Worm (Caenorhabditis elegans) whole organism, L4/young adult: ENCODE measurements around the gene nhr-235.

ENCODE experiments used
- W03F9.2 ChIP-seq: fragments of 150-350 bp; optimal IDR thresholded peaks from 2 replicates; lab custom pipeline; 2014; ENCODE audit warnings: missing biosample characterization, missing genetic modification characterization
- dao-5 ChIP-seq: sonication (generic microtip); optimal IDR thresholded peaks from 2 replicates; lab custom pipeline; 2016; ENCODE audit warnings: missing genotype, missing genetic modification characterization, moderate library complexity, missing compliant biosample characterization
- him-1 ChIP-seq: sonication (generic microtip); optimal IDR thresholded peaks from 2 replicates; lab custom pipeline; 2016; ENCODE audit warnings: missing genotype, missing genetic modification reagents, missing genetic modification characterization, missing compliant biosample characterization

- no peak for TF ChIP-seq him-1 (tag; lab: Kevin White, UChicago)
- no peak for TF ChIP-seq W03F9.2 (tag; lab: Kevin White, UChicago)
- TF ChIP-seq dao-5 (tag; lab: Kevin White, UChicago) = no peak
Measured at ce11 chrII:12617586-12617985, 22.9 kb upstream of the nhr-235 start, which contains the start of gene nspe-3.
